Worm (Caenorhabditis elegans): Measurements from ENCODE around the gene ceh-74.

The ceh-74 gene

ce11 chrV:14147114-14147513 lies 30.8 kb upstream of the ceh-74 start:
- TF ChIP-seq fos-1 (tag; optimal IDR thresholded peaks at IDR 0.05) (no peak), nhr-25 (tag; optimal IDR thresholded peaks at IDR 0.05) (no peak), nhr-11 (tag; optimal IDR thresholded peaks at IDR 0.05) (no peak), nhr-77 (tag; optimal IDR thresholded peaks at IDR 0.05) (no peak), crh-2 (tag; optimal IDR thresholded peaks at IDR 0.05) (no peak), nhr-12 (tag; optimal IDR thresholded peaks at IDR 0.05) (no peak), skn-1 (tag; optimal IDR thresholded peaks at IDR 0.05) (no peak), nhr-23 (tag; optimal IDR thresholded peaks at IDR 0.05) (no peak), dmd-4 (tag; optimal IDR thresholded peaks at IDR 0.05) (no peak), nhr-6 (tag; optimal IDR thresholded peaks at IDR 0.05) (no peak)

- TF ChIP-seq unc-55 (GFP tag; optimal IDR thresholded peaks at IDR 0.05), result no peak
- no peak for TF ChIP-seq sma-3 (GFP tag; optimal IDR thresholded peaks at IDR 0.05)
- no peak for TF ChIP-seq lin-13 (GFP tag; optimal IDR thresholded peaks at IDR 0.05)
- TF ChIP-seq nhr-25 (tag; optimal IDR thresholded peaks at IDR 0.05), result peak; percentile 26
- TF ChIP-seq nhr-23 (tag; optimal IDR thresholded peaks at IDR 0.05), result no peak
- TF ChIP-seq zag-1 (tag; optimal IDR thresholded peaks at IDR 0.05), result no peak
- TF ChIP-seq C34F6.9 (tag; optimal IDR thresholded peaks at IDR 0.05), result peak; percentile 18
- TF ChIP-seq peb-1 (tag; optimal IDR thresholded peaks at IDR 0.05), result no peak
- no peak for TF ChIP-seq dmd-4 (tag; optimal IDR thresholded peaks at IDR 0.05)
- no peak for TF ChIP-seq ama-1 (optimal IDR thresholded peaks at IDR 0.05)
- no peak for TF ChIP-seq nhr-12 (tag; optimal IDR thresholded peaks at IDR 0.05)
- TF ChIP-seq nhr-11 (tag; optimal IDR thresholded peaks at IDR 0.05), result no peak
- TF ChIP-seq skn-1 (tag; optimal IDR thresholded peaks at IDR 0.05), result no peak
- TF ChIP-seq nhr-129 (tag; optimal IDR thresholded peaks at IDR 0.05), result no peak
These were observed 28.8 kb upstream of the ceh-74 start for ce11 chrV:14149125-14149524.

ce11 chrV:14150966-14151365 lies 26.9 kb upstream of the ceh-74 start:
- TF ChIP-seq mab-5 (tag; optimal IDR thresholded peaks at IDR 0.05) (no peak), unc-55 (GFP tag; optimal IDR thresholded peaks at IDR 0.05) (no peak), ceh-16 (tag; optimal IDR thresholded peaks at IDR 0.05) (peak; percentile 82), nhr-25 (tag; optimal IDR thresholded peaks at IDR 0.05) (peak; percentile 55)

- TF ChIP-seq unc-55 (GFP tag; optimal IDR thresholded peaks at IDR 0.05), result peak; percentile 8
- TF ChIP-seq ama-1 (optimal IDR thresholded peaks at IDR 0.05), result no peak
- TF ChIP-seq F13H6.1 (tag; optimal IDR thresholded peaks at IDR 0.05), result peak; percentile 70
- TF ChIP-seq nhr-129 (tag; optimal IDR thresholded peaks at IDR 0.05), result peak; percentile 38
- TF ChIP-seq fos-1 (tag; optimal IDR thresholded peaks at IDR 0.05), result no peak
- no peak for TF ChIP-seq blmp-1 (tag; optimal IDR thresholded peaks at IDR 0.05; ENCODE audit: insufficient read depth)
- TF ChIP-seq sma-9 (GFP tag; optimal IDR thresholded peaks at IDR 0.05), result peak; percentile 31
- no peak for TF ChIP-seq sma-9 (tag; optimal IDR thresholded peaks at IDR 0.05)
- TF ChIP-seq dmd-4 (tag; optimal IDR thresholded peaks at IDR 0.05), result no peak
- no peak for TF ChIP-seq aly-2 (tag; optimal IDR thresholded peaks at IDR 0.05)
- TF ChIP-seq snpc-4 (tag; optimal IDR thresholded peaks at IDR 0.05), result no peak
These were observed 24.3 kb upstream of the ceh-74 start for ce11 chrV:14153615-14154014.

ce11 chrV:14156468-14156867 lies 21.4 kb upstream of the ceh-74 start, which contains the start of gene AH10.2:
Gene AH10.2, plus strand, starts transcription at chrV:14156768.
- TF ChIP-seq sma-3 (GFP tag; optimal IDR thresholded peaks at IDR 0.05) (no peak), snpc-4 (tag; optimal IDR thresholded peaks at IDR 0.05) (no peak), sma-9 (GFP tag; optimal IDR thresholded peaks at IDR 0.05) (no peak), sma-9 (tag; optimal IDR thresholded peaks at IDR 0.05) (no peak), zag-1 (tag; optimal IDR thresholded peaks at IDR 0.05) (no peak), nhr-10 (tag; optimal IDR thresholded peaks at IDR 0.05) (no peak), egl-27 (tag; optimal IDR thresholded peaks at IDR 0.05) (no peak), R02D3.7 (tag; optimal IDR thresholded peaks at IDR 0.05) (no peak), lin-39 (tag; optimal IDR thresholded peaks at IDR 0.05) (no peak), ZK546.5 (tag; optimal IDR thresholded peaks at IDR 0.05) (no peak), ztf-1 (GFP tag; conservative IDR thresholded peaks at IDR 0.05) (no peak)

ce11 chrV:14160698-14161097 lies 17.2 kb upstream of the ceh-74 start, which contains the start of gene cest-1.2:
Gene cest-1.2, minus strand, starts transcription at chrV:14160862.
- TF ChIP-seq R02D3.7 (tag; optimal IDR thresholded peaks at IDR 0.05) (no peak), lin-11 (tag; optimal IDR thresholded peaks at IDR 0.05) (no peak), gmeb-1 (tag; optimal IDR thresholded peaks at IDR 0.05) (peak; percentile 4), fos-1 (tag; optimal IDR thresholded peaks at IDR 0.05) (peak; percentile 25)
